Worm (Caenorhabditis elegans) whole organism, young adult: ENCODE measurements around the gene str-232.

ENCODE experiments used
- B0035.1 ChIP-seq: sonication (generic microtip); optimal IDR thresholded peaks from 2 replicates; lab custom pipeline; 2016; ENCODE audit warnings: missing genetic modification characterization, mild to moderate bottlenecking, missing compliant biosample characterization, missing genotype, missing genetic modification reagents
- C06A6.2 ChIP-seq: fragments of 200-800 bp; sonication (Bioruptor generic); conservative IDR thresholded peaks from 2 replicates; pipeline ENCODE4 v1.3.6; 2022; ENCODE audit warnings: missing genetic modification characterization, missing compliant biosample characterization
- F23B12.7 ChIP-seq: sonication (generic microtip); optimal IDR thresholded peaks from 2 replicates; lab custom pipeline; 2017; ENCODE audit warnings: missing genetic modification characterization, mild to moderate bottlenecking, missing compliant biosample characterization, antibody characterized with exemption, moderate library complexity; ENCODE audit not compliant: insufficient read depth
- F49E8.2 ChIP-seq: sonication (generic microtip); optimal IDR thresholded peaks from 3 replicates; lab custom pipeline; 2017; ENCODE audit warnings: missing genetic modification characterization, mild to moderate bottlenecking, missing compliant biosample characterization, antibody characterized with exemption, moderate library complexity; ENCODE audit not compliant: insufficient read depth
- F52B5.7 ChIP-seq: sonication (generic microtip); optimal IDR thresholded peaks from 2 replicates; lab custom pipeline; 2016; ENCODE audit warnings: mild to moderate bottlenecking, missing genetic modification characterization, missing compliant biosample characterization
- T07F8.4 ChIP-seq: sonication (generic microtip); optimal IDR thresholded peaks from 2 replicates; lab custom pipeline; 2016; ENCODE audit warnings: mild to moderate bottlenecking, missing genetic modification characterization, moderate library complexity, missing compliant biosample characterization
- Y53G8AR.9 ChIP-seq: fragments of 200-800 bp; sonication (Bioruptor generic); conservative IDR thresholded peaks from 2 replicates; pipeline ENCODE4 v1.3.6; 2022; ENCODE audit warnings: missing genetic modification reagents, missing genetic modification characterization, missing compliant biosample characterization
- Y56A3A.18 ChIP-seq: fragments of 200-800 bp; sonication (Bioruptor generic); IDR thresholded peaks from 2 replicates; pipeline ENCODE4 v1.3.6; 2022; ENCODE audit warnings: missing genetic modification reagents, missing genetic modification characterization, missing compliant biosample characterization
- aptf-2 ChIP-seq: fragments of 200-800 bp; sonication (Bioruptor generic); conservative IDR thresholded peaks from 2 replicates; pipeline ENCODE4 v1.3.6; 2022; ENCODE audit warnings: missing genetic modification reagents, missing genetic modification characterization, missing compliant biosample characterization
- athp-1 ChIP-seq: sonication (generic microtip); optimal IDR thresholded peaks from 2 replicates; lab custom pipeline; 2017; ENCODE audit warnings: mild to moderate bottlenecking, missing genetic modification characterization, missing compliant biosample characterization
- attf-5 ChIP-seq: fragments of 200-800 bp; sonication (Bioruptor generic); optimal IDR thresholded peaks from 2 replicates; lab custom pipeline; 2018; ENCODE audit warnings: mild to moderate bottlenecking, missing genetic modification characterization, missing compliant biosample characterization
- ceh-100 ChIP-seq: fragments of 200-800 bp; sonication (Bioruptor generic); IDR thresholded peaks from 2 replicates; pipeline ENCODE4 v1.3.6; 2022; ENCODE audit warnings: missing genetic modification reagents, missing genetic modification characterization, missing compliant biosample characterization
- ceh-27 ChIP-seq: fragments of 200-800 bp; sonication (Bioruptor generic); optimal IDR thresholded peaks from 2 replicates; lab custom pipeline; 2018; ENCODE audit warnings: mild to moderate bottlenecking, missing genetic modification characterization, moderate library complexity, missing compliant biosample characterization
- efl-1 ChIP-seq: fragments of 150-350 bp; optimal IDR thresholded peaks from 2 replicates; lab custom pipeline; 2014; ENCODE audit warnings: missing biosample characterization, missing genetic modification reagents, missing genetic modification characterization
- hlh-26 ChIP-seq: fragments of 200-800 bp; sonication (Bioruptor generic); conservative IDR thresholded peaks from 2 replicates; pipeline ENCODE4 v1.3.6; 2022; ENCODE audit warnings: missing genetic modification reagents, missing genetic modification characterization, missing compliant biosample characterization
- hrde-1 ChIP-seq: sonication (generic microtip); optimal IDR thresholded peaks from 2 replicates; lab custom pipeline; 2016; ENCODE audit warnings: missing genetic modification characterization, mild to moderate bottlenecking, missing compliant biosample characterization, moderate library complexity, missing genotype, missing genetic modification reagents, borderline replicate concordance
- hsf-1 ChIP-seq: fragments of 200-800 bp; sonication (Bioruptor generic); IDR thresholded peaks from 2 replicates; pipeline ENCODE4 v1.3.6; 2022; ENCODE audit warnings: missing genetic modification reagents, missing genetic modification characterization, missing compliant biosample characterization
- let-607 ChIP-seq, 2 experiments: fragments of 200-800 bp in 1 of 2; sonication (Bioruptor generic) in 1 of 2; sonication (generic microtip) in 1 of 2; optimal IDR thresholded peaks; 2 replicates each; lab custom pipeline; 2016 to 2018; ENCODE audit warnings: mild to moderate bottlenecking in 2 of 2, missing compliant biosample characterization in 2 of 2, missing genetic modification characterization in 2 of 2, moderate library complexity in 2 of 2, missing genotype in 1 of 2
- lin-40 ChIP-seq: sonication (generic microtip); optimal IDR thresholded peaks from 2 replicates; lab custom pipeline; 2016; ENCODE audit warnings: missing genetic modification characterization, mild to moderate bottlenecking, missing compliant biosample characterization, missing genotype, missing genetic modification reagents
- lsl-1 ChIP-seq: fragments of 200-800 bp; sonication (Bioruptor generic); optimal IDR thresholded peaks from 2 replicates; lab custom pipeline; 2018; ENCODE audit warnings: mild to moderate bottlenecking, missing genetic modification characterization, moderate library complexity, missing compliant biosample characterization
- madf-10 ChIP-seq: sonication (generic microtip); optimal IDR thresholded peaks from 2 replicates; lab custom pipeline; 2016; ENCODE audit warnings: mild to moderate bottlenecking, missing genetic modification characterization, missing compliant biosample characterization
- madf-3 ChIP-seq: fragments of 200-800 bp; sonication (Bioruptor generic); IDR thresholded peaks from 2 replicates; pipeline ENCODE4 v1.3.6; 2022; ENCODE audit warnings: missing genetic modification reagents, missing genetic modification characterization, missing compliant biosample characterization
- madf-6 ChIP-seq: fragments of 200-800 bp; sonication (Bioruptor generic); IDR thresholded peaks from 2 replicates; pipeline ENCODE4 v1.3.6; 2022; ENCODE audit warnings: missing genetic modification reagents, missing genetic modification characterization, missing compliant biosample characterization
- madf-8 ChIP-seq: fragments of 200-800 bp; sonication (Bioruptor generic); conservative IDR thresholded peaks from 2 replicates; pipeline ENCODE4 v1.3.6; 2022; ENCODE audit warnings: missing genetic modification reagents, missing genetic modification characterization, missing compliant biosample characterization
- mcd-1 ChIP-seq: fragments of 200-800 bp; sonication (Bioruptor generic); IDR thresholded peaks from 2 replicates; pipeline ENCODE4 v1.3.6; 2022; ENCODE audit warnings: missing genetic modification reagents, missing genetic modification characterization, missing compliant biosample characterization
- nfya-2 ChIP-seq: fragments of 200-800 bp; sonication (Bioruptor generic); IDR thresholded peaks from 2 replicates; pipeline ENCODE4 v1.3.6; 2022; ENCODE audit warnings: missing genetic modification reagents, missing genetic modification characterization, missing compliant biosample characterization
- rcor-1 ChIP-seq: fragments of 200-800 bp; sonication (Bioruptor generic); IDR thresholded peaks from 2 replicates; pipeline ENCODE4 v1.3.6; 2022; ENCODE audit warnings: missing genetic modification reagents, missing genetic modification characterization, missing compliant biosample characterization
- rec-8 ChIP-seq, 2 experiments: sonication (generic microtip); optimal IDR thresholded peaks; 2 replicates each; lab custom pipeline; 2016; ENCODE audit warnings: mild to moderate bottlenecking in 2 of 2, missing genetic modification characterization in 2 of 2, missing genetic modification reagents in 2 of 2, missing genotype in 2 of 2, missing biosample characterization in 1 of 2, missing compliant biosample characterization in 1 of 2, moderate library complexity in 1 of 2
- sdz-38 ChIP-seq: sonication (generic microtip); optimal IDR thresholded peaks from 2 replicates; lab custom pipeline; 2016; ENCODE audit warnings: missing genotype, missing genetic modification characterization, missing compliant biosample characterization
- sea-2 ChIP-seq: fragments of 200-800 bp; sonication (Bioruptor generic); IDR thresholded peaks from 2 replicates; pipeline ENCODE4 v1.3.6; 2022; ENCODE audit warnings: missing genetic modification characterization, missing compliant biosample characterization
- snpc-4 ChIP-seq, 5 experiments: fragments of 150-350 bp in 1 of 5; sonication (generic microtip) in 4 of 5; optimal IDR thresholded peaks; 2 replicates each; lab custom pipeline; 2014 to 2018; ENCODE audit warnings: missing genetic modification characterization in 5 of 5, missing biosample characterization in 3 of 5, antibody characterized with exemption in 2 of 5, mild to moderate bottlenecking in 2 of 5, missing compliant biosample characterization in 2 of 5, missing genotype in 2 of 5, moderate library complexity in 2 of 5, missing genetic modification reagents in 1 of 5
- tbx-9 ChIP-seq: sonication (generic microtip); optimal IDR thresholded peaks from 2 replicates; lab custom pipeline; 2016; ENCODE audit warnings: borderline replicate concordance, missing genetic modification characterization, inconsistent platforms, missing compliant biosample characterization
- ztf-22 ChIP-seq: fragments of 200-800 bp; sonication (Bioruptor generic); optimal IDR thresholded peaks from 2 replicates; lab custom pipeline; 2018; ENCODE audit warnings: mild to moderate bottlenecking, missing genetic modification characterization, moderate library complexity, missing compliant biosample characterization
- ztf-26 ChIP-seq: sonication (generic microtip); optimal IDR thresholded peaks from 2 replicates; lab custom pipeline; 2017; ENCODE audit warnings: missing genetic modification characterization, missing compliant biosample characterization
- ztf-28 ChIP-seq: fragments of 200-800 bp; sonication (Bioruptor generic); IDR thresholded peaks from 2 replicates; pipeline ENCODE4 v1.3.6; 2022; ENCODE audit warnings: missing genetic modification reagents, missing genetic modification characterization, missing compliant biosample characterization
- ztf-3 ChIP-seq: fragments of 200-800 bp; sonication (Bioruptor generic); optimal IDR thresholded peaks from 2 replicates; lab custom pipeline; 2018; ENCODE audit warnings: mild to moderate bottlenecking, missing genetic modification characterization, missing compliant biosample characterization

str-232 gene

ce11 chrV:16022600-16022999 is 7.0 kb upstream of the str-232 start (continued):
- TF ChIP-seq nfya-2 = no peak
- TF ChIP-seq madf-3 = no peak
- TF ChIP-seq hlh-26 = no peak
- TF ChIP-seq tbx-9 (tag; lab: Kevin White, UChicago) = no peak
- TF ChIP-seq T07F8.4 (tag; lab: Kevin White, UChicago) = no peak
- TF ChIP-seq ceh-100 = no peak
- no peak for TF ChIP-seq lin-40 (tag; lab: Kevin White, UChicago)
- TF ChIP-seq ztf-22 (GFP tag; lab: Kevin White, UChicago) = no peak
- no peak for TF ChIP-seq let-607 (tag; optimal IDR thresholded peaks at IDR 0.05; lab: Kevin White, UChicago)
- TF ChIP-seq madf-8 (GFP tag; lab: Robert Waterston, UW) = no peak
- no peak for TF ChIP-seq mcd-1
- no peak for TF ChIP-seq madf-10 (tag; lab: Kevin White, UChicago)
- no peak for TF ChIP-seq athp-1 (tag; lab: Kevin White, UChicago)
- TF ChIP-seq Y53G8AR.9 (GFP tag; lab: Robert Waterston, UW) = no peak
- TF ChIP-seq efl-1 (GFP tag; lab: Kevin White, UChicago) = peak; percentile 59
- TF ChIP-seq ceh-27 (GFP tag; lab: Kevin White, UChicago) = peak; percentile 62

- TF ChIP-seq ztf-28 (GFP tag; lab: Robert Waterston, UW) (no peak), hrde-1 (tag; lab: Kevin White, UChicago) (no peak), lin-40 (tag; lab: Kevin White, UChicago) (no peak), ztf-3 (no peak), ztf-26 (tag; lab: Kevin White, UChicago) (no peak), madf-10 (tag; lab: Kevin White, UChicago) (no peak), ceh-100 (no peak), F52B5.7 (tag; lab: Kevin White, UChicago) (no peak), F23B12.7 (tag; lab: Kevin White, UChicago) (no peak), madf-8 (GFP tag; lab: Robert Waterston, UW) (no peak), ztf-22 (GFP tag; lab: Kevin White, UChicago) (no peak), Y56A3A.18 (no peak), B0035.1 (no peak), aptf-2 (no peak)
Measured at ce11 chrV:16020042-16020441, 4.5 kb upstream of the str-232 start, which contains the start of gene srx-44. Gene srx-44, plus strand, starts transcription at chrV:16020342.

ce11 chrV:16017671-16018070 is 2.1 kb upstream of the str-232 start, which contains the start of gene srx-43:
Gene srx-43, plus strand, starts transcription at chrV:16017971.
- no peak for TF ChIP-seq tbx-9 (tag; lab: Kevin White, UChicago)
- no peak for TF ChIP-seq madf-6 (GFP tag; lab: Robert Waterston, UW)
- TF ChIP-seq lsl-1 (GFP tag; lab: Kevin White, UChicago) = no peak
- TF ChIP-seq hsf-1 = no peak

- TF ChIP-seq sdz-38 (tag; lab: Kevin White, UChicago) (no peak), sea-2 (GFP tag; lab: Robert Waterston, UW) (no peak), rcor-1 (GFP tag; lab: Robert Waterston, UW) (no peak), C06A6.2 (no peak), snpc-4 (GFP tag; optimal IDR thresholded peaks at IDR 0.05; lab: Kevin White, UChicago) (no peak), snpc-4 (tag; optimal IDR thresholded peaks at IDR 0.05; lab: Kevin White, UChicago) (no peak), madf-3 (no peak), attf-5 (GFP tag; lab: Kevin White, UChicago) (no peak), madf-6 (GFP tag; lab: Robert Waterston, UW) (no peak), F49E8.2 (no peak), rec-8 (tag; optimal IDR thresholded peaks at IDR 0.05; lab: Kevin White, UChicago) (no peak)
Measured at ce11 chrV:16016977-16017376, 1.4 kb upstream of the str-232 start.
